Worm (Caenorhabditis elegans): ENCODE results near the gene C47G2.4.

The C47G2.4 gene

DNA sequence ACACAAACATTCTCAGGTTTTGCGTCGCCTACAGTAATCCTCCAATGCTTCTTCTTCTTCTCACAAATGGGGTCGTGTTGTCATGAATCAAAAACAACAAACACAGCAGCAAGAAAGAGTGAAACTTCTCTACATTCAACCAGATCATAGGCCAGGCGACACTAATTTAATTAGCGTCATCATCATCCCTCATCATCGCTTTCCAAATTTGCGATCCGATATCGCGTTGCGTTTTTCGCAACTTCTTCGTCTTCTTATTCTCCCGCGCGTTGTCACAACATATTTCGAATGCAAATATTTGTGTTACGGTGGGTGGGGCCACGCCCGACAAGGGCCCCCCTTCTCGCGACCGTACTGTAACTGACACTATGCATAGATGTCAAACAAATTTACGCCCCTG lies 7.0 kb downstream of the C47G2.4 start:
- TF ChIP-seq nhr-47 (tag; optimal IDR thresholded peaks at IDR 0.05): no peak
- no peak for TF ChIP-seq dpl-1 (GFP tag; optimal IDR thresholded peaks at IDR 0.05)
- TF ChIP-seq egl-27 (tag; optimal IDR thresholded peaks at IDR 0.05): no peak
- TF ChIP-seq tbx-2 (tag; optimal IDR thresholded peaks at IDR 0.05): peak; percentile 47
- TF ChIP-seq nhr-85 (tag): peak; percentile 59
- peak; percentile 42 for TF ChIP-seq lin-14 (GFP tag; optimal IDR thresholded peaks at IDR 0.05)
- TF ChIP-seq tlp-1 (tag; optimal IDR thresholded peaks at IDR 0.05): no peak
- TF ChIP-seq ceh-82 (tag; optimal IDR thresholded peaks at IDR 0.05): no peak
- peak; percentile 59 for TF ChIP-seq unc-130 (tag; optimal IDR thresholded peaks at IDR 0.05)
- TF ChIP-seq mef-2 (tag; optimal IDR thresholded peaks at IDR 0.05): no peak
- TF ChIP-seq blmp-1 (tag; optimal IDR thresholded peaks at IDR 0.05): peak; percentile 59

- no peak for TF ChIP-seq nhr-76 (tag; optimal IDR thresholded peaks at IDR 0.05)
- TF ChIP-seq elt-2 (tag; optimal IDR thresholded peaks at IDR 0.05): peak; percentile 25
- TF ChIP-seq nhr-20 (tag; optimal IDR thresholded peaks at IDR 0.05): no peak
Measured at ce11 chrII:11285282-11285933, 8.0 kb downstream of the C47G2.4 start.

ce11 chrII:11284701-11285100 lies 8.7 kb downstream of the C47G2.4 start:
- TF ChIP-seq tbx-2 (tag; optimal IDR thresholded peaks at IDR 0.05): peak; percentile 17
- peak; percentile 96 for TF ChIP-seq unc-130 (tag; optimal IDR thresholded peaks at IDR 0.05)
- peak; percentile 13 for TF ChIP-seq lin-14 (GFP tag; optimal IDR thresholded peaks at IDR 0.05)
- TF ChIP-seq fos-1 (tag; optimal IDR thresholded peaks at IDR 0.05): no peak
- peak; percentile 51 for TF ChIP-seq nhr-85 (tag)
- TF ChIP-seq lin-13 (GFP tag; optimal IDR thresholded peaks at IDR 0.05): no peak

DNA sequence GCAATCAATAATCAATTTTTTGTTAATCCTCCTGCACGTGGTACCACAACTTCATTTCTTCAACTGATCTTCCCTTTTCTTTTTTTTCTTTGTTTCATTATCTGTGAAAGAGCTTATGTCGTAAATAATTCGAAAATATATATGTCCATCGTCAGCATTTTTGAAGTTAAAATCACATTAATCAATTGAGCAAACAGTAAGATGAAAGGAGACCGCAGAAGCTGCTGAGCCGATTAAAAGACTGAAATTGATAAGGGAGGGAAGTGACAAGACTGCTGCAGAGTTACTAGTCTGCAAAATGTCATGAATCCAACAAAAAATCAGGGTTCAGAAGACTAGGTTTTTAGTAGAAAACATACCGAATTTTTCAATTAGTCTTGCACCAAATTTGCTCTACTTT lies 9.6 kb downstream of the C47G2.4 start:
- TF ChIP-seq unc-130 (tag; optimal IDR thresholded peaks at IDR 0.05) (no peak), jun-1 (tag; optimal IDR thresholded peaks at IDR 0.05) (no peak), nhr-84 (tag; optimal IDR thresholded peaks at IDR 0.05) (no peak), nhr-85 (tag) (peak; percentile 40), elt-2 (tag; optimal IDR thresholded peaks at IDR 0.05) (peak; percentile 42), ceh-90 (tag; optimal IDR thresholded peaks at IDR 0.05) (no peak), alr-1 (tag; optimal IDR thresholded peaks at IDR 0.05; ENCODE audit: borderline replicate concordance) (no peak), hlh-4 (tag; optimal IDR thresholded peaks at IDR 0.05) (no peak), mef-2 (tag; optimal IDR thresholded peaks at IDR 0.05) (no peak), elt-3 (tag; optimal IDR thresholded peaks at IDR 0.05) (no peak), isw-1 (GFP tag; IDR thresholded peaks at IDR 0.05) (no peak), efl-1 (optimal IDR thresholded peaks at IDR 0.05) (no peak), efl-1 (GFP tag; optimal IDR thresholded peaks at IDR 0.05 in 1 of 2) (no peak), blmp-1 (tag; optimal IDR thresholded peaks at IDR 0.05) (no peak), lir-3 (tag; optimal IDR thresholded peaks at IDR 0.05; ENCODE audit: poor library complexity) (no peak)

ce11 chrII:11283013-11283412 lies 10.4 kb downstream of the C47G2.4 start:
- TF ChIP-seq rnt-1 (tag; optimal IDR thresholded peaks at IDR 0.05): peak; percentile 44
- peak; percentile 29 for TF ChIP-seq unc-130 (tag; optimal IDR thresholded peaks at IDR 0.05)
- no peak for TF ChIP-seq fkh-10 (GFP tag; optimal IDR thresholded peaks at IDR 0.05)
- no peak for TF ChIP-seq efl-1 (optimal IDR thresholded peaks at IDR 0.05)
- TF ChIP-seq efl-1 (GFP tag; optimal IDR thresholded peaks at IDR 0.05 in 1 of 2): peak in 1 of 2 experiments; percentile 88
- TF ChIP-seq egl-27 (tag; optimal IDR thresholded peaks at IDR 0.05): no peak

DNA sequence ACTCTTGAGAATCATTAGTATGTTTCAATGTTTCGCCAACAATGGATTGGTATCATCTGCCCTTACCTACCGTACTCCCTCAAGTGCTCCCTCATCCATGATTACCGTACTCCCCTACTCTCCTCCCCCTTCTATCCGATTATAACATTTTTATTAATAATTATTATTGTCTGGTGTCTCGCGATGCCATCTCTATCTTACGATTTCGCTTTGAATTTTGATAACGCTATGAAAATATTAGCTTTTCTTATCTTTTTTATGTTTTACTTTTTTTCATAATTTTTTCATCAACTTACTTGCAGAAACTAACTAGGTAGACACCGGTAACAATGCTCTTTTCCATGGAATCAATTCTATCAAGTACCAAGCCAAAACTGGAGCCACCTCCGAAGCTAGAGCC lies 11.7 kb downstream of the C47G2.4 start, which contains the start of gene unc-130:
TSS of gene unc-130 (plus strand) at position 301 of the 400 bp plus-strand sequence.
- TF ChIP-seq lin-15B (tag; optimal IDR thresholded peaks at IDR 0.05) (no peak), C34B4.2 (tag; optimal IDR thresholded peaks at IDR 0.05) (no peak), nhr-71 (tag; optimal IDR thresholded peaks at IDR 0.05) (no peak)
